Worm (Caenorhabditis elegans) whole organism, early embryonic: Measurements from ENCODE around the gene gta-1.

ENCODE experiments used
- F13C5.2 ChIP-seq: sonication (generic microtip); optimal IDR thresholded peaks from 2 replicates; lab custom pipeline; 2017; ENCODE audit warnings: mild to moderate bottlenecking, missing genetic modification characterization, inconsistent platforms, missing compliant biosample characterization
- aly-1 ChIP-seq: sonication (generic microtip); optimal IDR thresholded peaks from 2 replicates; lab custom pipeline; 2016; ENCODE audit warnings: missing genetic modification characterization, missing compliant biosample characterization
- ets-7 ChIP-seq: sonication (generic microtip); optimal IDR thresholded peaks from 2 replicates; lab custom pipeline; 2016; ENCODE audit warnings: missing genotype, missing genetic modification characterization, missing compliant biosample characterization
- hnd-1 ChIP-seq: sonication (generic microtip); optimal IDR thresholded peaks from 2 replicates; lab custom pipeline; 2016; ENCODE audit warnings: missing genetic modification characterization, missing compliant biosample characterization
- sea-1 ChIP-seq: fragments of 200-800 bp; sonication (Bioruptor generic); conservative IDR thresholded peaks from 2 replicates; pipeline ENCODE4 v1.3.6; 2022; ENCODE audit warnings: missing genetic modification characterization, missing compliant biosample characterization

DNA sequence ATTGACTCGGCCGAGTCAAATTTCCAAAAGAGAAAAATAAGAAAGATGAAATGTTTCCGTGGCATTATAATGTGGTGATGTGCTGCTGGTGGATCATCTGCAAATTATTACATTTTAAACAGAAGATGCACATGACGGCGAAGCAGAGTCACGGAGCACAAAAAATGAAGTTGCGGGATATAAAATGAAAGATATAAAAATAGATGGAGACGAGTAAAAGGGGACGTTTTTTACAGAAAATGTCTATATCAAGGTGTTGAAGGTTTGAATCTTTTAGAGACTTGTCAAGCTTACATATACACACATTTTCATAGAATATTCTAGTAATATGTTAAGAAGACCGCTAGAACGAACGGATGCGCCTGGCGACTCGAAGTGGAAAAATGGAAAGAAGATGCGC lies 13.9 kb downstream of the gta-1 start, which contains the start of gene ptrg-1:
- TF ChIP-seq F13C5.2 (tag; lab: Kevin White, UChicago) (no peak), sea-1 (no peak), hnd-1 (no peak), ets-7 (no peak), aly-1 (tag; lab: Kevin White, UChicago) (no peak)
